Fruit fly (Drosophila melanogaster) whole organism: ENCODE measurements around the gene CG11857.

Source experiments
- CG8478 ChIP-seq: fragments of >200 bp; optimal IDR thresholded peaks from 2 replicates; lab custom pipeline; 2018; ENCODE audit warnings: inconsistent platforms
- Dll ChIP-seq: fragments of >200 bp; optimal IDR thresholded peaks from 2 replicates; lab custom pipeline; 2017
- EcR ChIP-seq, 2 experiments: fragments of >200 bp; optimal IDR thresholded peaks; 2 replicates each; lab custom pipeline; 2017; ENCODE audit warnings: missing biosample characterization in 2 of 2, missing genetic modification characterization in 2 of 2, missing genetic modification reagents in 2 of 2
- pan ChIP-seq: fragments of >200 bp; optimal IDR thresholded peaks from 2 replicates; lab custom pipeline; 2017
- psq ChIP-seq: fragments of >200 bp; optimal IDR thresholded peaks from 2 replicates; lab custom pipeline; 2017
- usp ChIP-seq: fragments of >200 bp; optimal IDR thresholded peaks from 2 replicates; lab custom pipeline; 2017; ENCODE audit warnings: missing biosample characterization, missing genetic modification characterization, mixed read lengths

DNA sequence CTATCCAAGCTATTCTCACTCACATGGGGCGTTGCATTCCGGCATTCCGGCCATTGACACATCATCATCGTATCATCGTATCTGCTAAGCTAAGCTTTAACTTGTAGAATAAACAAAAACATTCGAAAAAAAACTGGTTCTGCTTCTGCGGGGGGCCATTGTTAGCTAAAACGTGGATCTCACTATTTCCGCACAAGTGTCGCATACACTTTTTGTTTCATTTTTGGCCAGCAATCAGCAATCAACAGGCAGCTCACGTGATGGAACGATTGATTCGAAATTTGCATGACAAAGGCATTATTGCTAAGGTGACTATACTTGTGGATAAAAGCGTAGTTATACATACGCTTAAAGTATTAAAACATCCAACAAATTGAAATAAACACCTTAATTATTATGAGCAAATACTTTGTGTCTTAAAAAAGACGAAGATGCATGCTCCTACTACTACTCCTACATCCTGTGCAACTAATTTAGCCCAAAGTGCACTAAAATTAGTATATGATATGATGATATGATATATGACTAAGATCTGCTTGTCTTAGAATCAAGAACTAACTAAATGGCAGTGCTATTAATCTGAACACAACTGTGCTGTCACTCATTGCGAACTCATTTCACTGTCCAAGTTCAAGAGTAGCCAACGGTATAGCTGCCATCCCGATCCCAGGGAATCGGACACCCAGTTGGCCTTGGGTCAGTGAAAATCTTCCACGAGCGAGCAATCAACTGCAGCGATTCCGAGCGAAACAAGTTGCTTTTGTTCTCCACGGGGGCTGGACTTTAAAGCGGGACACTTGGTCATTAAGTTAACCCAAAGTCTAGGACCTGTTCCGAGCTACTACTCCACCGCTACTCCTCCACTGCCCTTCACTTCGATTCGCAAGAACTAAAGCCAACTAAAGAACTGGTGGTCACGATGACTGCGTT, 19.7 kb upstream of the CG11857 start:
- TF ChIP-seq psq (lab: Kevin White, UChicago) (no peak), usp (GFP tag; lab: Kevin White, UChicago) (no peak), Dll (lab: Kevin White, UChicago) (no peak), CG8478 (no peak), pan (lab: Kevin White, UChicago) (no peak), EcR (GFP tag; optimal IDR thresholded peaks at IDR 0.05; lab: Kevin White, UChicago) (no peak)
